Worm (Caenorhabditis elegans) whole organism, L1 larva: ENCODE results near the gene F55G1.15.

Experiments
- ama-1 ChIP-seq: fragments of 150-350 bp; optimal IDR thresholded peaks from 2 replicates; lab custom pipeline; 2014
- efl-1 ChIP-seq, 4 experiments: fragments of 150-350 bp; optimal IDR thresholded peaks in 3 of 4; peaks in 1 of 4; 1 replicate in 1 of 4; 2 replicates in 3 of 4; lab custom pipeline; 2014; ENCODE audit warnings: missing biosample characterization in 2 of 4, missing genetic modification characterization in 2 of 4, missing genetic modification reagents in 2 of 4

ce11 chrIV:7543662-7544061, 42.4 kb upstream of the F55G1.15 start:
- TF ChIP-seq ama-1 (lab: Kevin White, UChicago), result no peak
- TF ChIP-seq efl-1 (optimal IDR thresholded peaks at IDR 0.05; lab: Kevin White, UChicago), result no peak
- no peak for TF ChIP-seq efl-1 (GFP tag; optimal IDR thresholded peaks at IDR 0.05 in 1 of 2; lab: Kevin White, UChicago)
